Fruit fly (Drosophila melanogaster): ENCODE measurements around the gene CG32195.

DNA sequence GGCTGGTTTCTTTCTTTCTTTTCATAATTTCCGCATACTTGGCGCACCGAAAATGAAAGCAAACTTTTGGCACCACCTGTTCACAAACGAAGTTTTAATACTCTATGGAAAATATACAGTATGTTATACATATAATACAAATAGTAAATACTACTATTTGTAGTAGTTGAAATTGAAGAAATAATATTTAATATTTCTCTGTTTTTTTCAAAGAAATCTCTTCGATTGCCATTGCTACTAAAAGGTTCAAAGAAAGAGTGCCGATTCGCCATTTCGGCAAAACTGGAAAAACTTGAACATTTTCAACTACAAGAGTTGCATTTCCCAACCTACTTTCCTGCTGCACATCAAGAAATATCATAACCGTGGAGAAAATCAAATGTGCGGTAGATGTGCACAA lies 34.1 kb downstream of the CG32195 start:
- TF ChIP-seq kay (GFP tag; ENCODE audit: borderline replicate concordance): no peak
- TF ChIP-seq ovo (GFP tag; optimal IDR thresholded peaks at IDR 0.05): no peak
- TF ChIP-seq Hr96 (GFP tag; optimal IDR thresholded peaks at IDR 0.05): no peak
- TF ChIP-seq CG1620 (GFP tag; optimal IDR thresholded peaks at IDR 0.05): no peak
- no peak for TF ChIP-seq CG7101 (tag; optimal IDR thresholded peaks at IDR 0.05)
- no peak for TF ChIP-seq CG12768 (GFP tag; optimal IDR thresholded peaks at IDR 0.05)
- TF ChIP-seq toe (GFP tag; optimal IDR thresholded peaks at IDR 0.05): no peak
- no peak for TF ChIP-seq CG14711 (tag; optimal IDR thresholded peaks at IDR 0.05)
- TF ChIP-seq CG11617 (GFP tag; optimal IDR thresholded peaks at IDR 0.05): no peak
- TF ChIP-seq tj (GFP tag; optimal IDR thresholded peaks at IDR 0.05): no peak
